Worm (Caenorhabditis elegans) whole organism, young adult: ENCODE measurements around the gene pkc-1.

Experiments used
- F22D6.2 ChIP-seq: sonication (generic microtip); optimal IDR thresholded peaks from 2 replicates; lab custom pipeline; 2016; ENCODE audit warnings: mild to moderate bottlenecking, missing genetic modification characterization, missing compliant biosample characterization
- F33H1.4 ChIP-seq: fragments of 200-800 bp; sonication (Bioruptor generic); IDR thresholded peaks from 2 replicates; pipeline ENCODE4 v1.3.6; 2022; ENCODE audit warnings: missing genetic modification reagents, missing genetic modification characterization, missing compliant biosample characterization
- F37B4.10 ChIP-seq: fragments of 200-800 bp; sonication (Bioruptor generic); IDR thresholded peaks from 2 replicates; pipeline ENCODE4 v1.3.6; 2022; ENCODE audit warnings: missing genetic modification characterization, missing compliant biosample characterization
- K11D2.4 ChIP-seq: fragments of 200-800 bp; sonication (Bioruptor generic); IDR thresholded peaks from 2 replicates; pipeline ENCODE4 v1.3.6; 2022; ENCODE audit warnings: missing genetic modification reagents, missing genetic modification characterization, missing compliant biosample characterization
- K12H6.12 ChIP-seq: fragments of 200-800 bp; sonication (Bioruptor generic); optimal IDR thresholded peaks from 2 replicates; lab custom pipeline; 2018; ENCODE audit warnings: mild to moderate bottlenecking, missing genetic modification characterization, missing compliant biosample characterization
- Y53F4B.3 ChIP-seq: fragments of 200-800 bp; sonication (Bioruptor generic); IDR thresholded peaks from 2 replicates; pipeline ENCODE4 v1.3.6; 2022; ENCODE audit warnings: missing genetic modification reagents, missing genetic modification characterization, missing compliant biosample characterization
- Y53G8AR.9 ChIP-seq: fragments of 200-800 bp; sonication (Bioruptor generic); conservative IDR thresholded peaks from 2 replicates; pipeline ENCODE4 v1.3.6; 2022; ENCODE audit warnings: missing genetic modification reagents, missing genetic modification characterization, missing compliant biosample characterization
- ZK185.1 ChIP-seq: sonication (generic microtip); optimal IDR thresholded peaks from 2 replicates; lab custom pipeline; 2016; ENCODE audit warnings: mild to moderate bottlenecking, missing genetic modification characterization, missing compliant biosample characterization; ENCODE audit not compliant: poor library complexity, severe bottlenecking
- attf-3 ChIP-seq: fragments of 200-800 bp; sonication (Bioruptor generic); conservative IDR thresholded peaks from 2 replicates; pipeline ENCODE4 v1.3.6; 2022; ENCODE audit warnings: missing genetic modification reagents, missing genetic modification characterization, missing compliant biosample characterization
- attf-5 ChIP-seq: fragments of 200-800 bp; sonication (Bioruptor generic); optimal IDR thresholded peaks from 2 replicates; lab custom pipeline; 2018; ENCODE audit warnings: mild to moderate bottlenecking, missing genetic modification characterization, missing compliant biosample characterization
- attf-6 ChIP-seq: fragments of 200-800 bp; sonication (Bioruptor generic); IDR thresholded peaks from 2 replicates; pipeline ENCODE4 v1.3.6; 2022; ENCODE audit warnings: missing genetic modification reagents, missing genetic modification characterization, missing compliant biosample characterization
- bed-1 ChIP-seq: fragments of 200-800 bp; sonication (Bioruptor generic); IDR thresholded peaks from 2 replicates; pipeline ENCODE4 v1.3.6; 2022; ENCODE audit warnings: missing genetic modification reagents, missing genetic modification characterization, missing compliant biosample characterization
- bed-2 ChIP-seq: fragments of 200-800 bp; sonication (Bioruptor generic); IDR thresholded peaks from 2 replicates; pipeline ENCODE4 v1.3.6; 2022; ENCODE audit warnings: missing genetic modification reagents, missing genetic modification characterization, missing compliant biosample characterization
- cebp-1 ChIP-seq, 2 experiments: fragments of 200-800 bp in 1 of 2; sonication (Bioruptor generic) in 1 of 2; sonication (generic microtip) in 1 of 2; IDR thresholded peaks in 1 of 2; optimal IDR thresholded peaks in 1 of 2; 2 replicates each; pipeline versions ENCODE4 v1.3.6 to Lab custom; 2017 to 2022; ENCODE audit warnings: missing compliant biosample characterization in 2 of 2, missing genetic modification characterization in 2 of 2, mild to moderate bottlenecking in 1 of 2, missing genetic modification reagents in 1 of 2, moderate library complexity in 1 of 2
- ceh-27 ChIP-seq: fragments of 200-800 bp; sonication (Bioruptor generic); optimal IDR thresholded peaks from 2 replicates; lab custom pipeline; 2018; ENCODE audit warnings: mild to moderate bottlenecking, missing genetic modification characterization, moderate library complexity, missing compliant biosample characterization
- dox-1 ChIP-seq: fragments of 200-800 bp; sonication (Bioruptor generic); IDR thresholded peaks from 2 replicates; pipeline ENCODE4 v1.3.6; 2022; ENCODE audit warnings: missing genetic modification reagents, missing genetic modification characterization, missing compliant biosample characterization
- dpff-1 ChIP-seq: sonication (generic microtip); optimal IDR thresholded peaks from 2 replicates; lab custom pipeline; 2017; ENCODE audit warnings: mild to moderate bottlenecking, missing genetic modification characterization, missing compliant biosample characterization
- efl-1 ChIP-seq: fragments of 150-350 bp; optimal IDR thresholded peaks from 2 replicates; lab custom pipeline; 2014; ENCODE audit warnings: missing biosample characterization, missing genetic modification reagents, missing genetic modification characterization
- egrh-3 ChIP-seq: fragments of 200-800 bp; sonication (Bioruptor generic); IDR thresholded peaks from 2 replicates; pipeline ENCODE4 v1.3.6; 2022; ENCODE audit warnings: missing genetic modification reagents, missing genetic modification characterization, missing compliant biosample characterization
- fkh-3 ChIP-seq: sonication (generic microtip); optimal IDR thresholded peaks from 2 replicates; lab custom pipeline; 2016; ENCODE audit warnings: mild to moderate bottlenecking, missing genetic modification characterization, missing compliant biosample characterization
- him-1 ChIP-seq: sonication (generic microtip); optimal IDR thresholded peaks from 2 replicates; lab custom pipeline; 2016; ENCODE audit warnings: missing genotype, missing genetic modification reagents, missing genetic modification characterization, missing compliant biosample characterization
- hmg-1.2 ChIP-seq: fragments of 200-800 bp; sonication (Bioruptor generic); IDR thresholded peaks from 2 replicates; pipeline ENCODE4 v1.3.6; 2022; ENCODE audit warnings: missing genetic modification reagents, missing genetic modification characterization, missing compliant biosample characterization
- lin-26 ChIP-seq: fragments of 200-800 bp; sonication (Bioruptor generic); IDR thresholded peaks from 2 replicates; pipeline ENCODE4 v1.3.6; 2022; ENCODE audit warnings: missing genetic modification reagents, missing genetic modification characterization, missing compliant biosample characterization
- madf-10 ChIP-seq: sonication (generic microtip); optimal IDR thresholded peaks from 2 replicates; lab custom pipeline; 2016; ENCODE audit warnings: mild to moderate bottlenecking, missing genetic modification characterization, missing compliant biosample characterization
- madf-3 ChIP-seq: fragments of 200-800 bp; sonication (Bioruptor generic); IDR thresholded peaks from 2 replicates; pipeline ENCODE4 v1.3.6; 2022; ENCODE audit warnings: missing genetic modification reagents, missing genetic modification characterization, missing compliant biosample characterization
- madf-6 ChIP-seq: fragments of 200-800 bp; sonication (Bioruptor generic); IDR thresholded peaks from 2 replicates; pipeline ENCODE4 v1.3.6; 2022; ENCODE audit warnings: missing genetic modification reagents, missing genetic modification characterization, missing compliant biosample characterization
- mel-28 ChIP-seq: sonication (generic microtip); optimal IDR thresholded peaks from 2 replicates; lab custom pipeline; 2016; ENCODE audit warnings: borderline replicate concordance, mild to moderate bottlenecking, missing genetic modification characterization, missing compliant biosample characterization
- rcor-1 ChIP-seq: fragments of 200-800 bp; sonication (Bioruptor generic); IDR thresholded peaks from 2 replicates; pipeline ENCODE4 v1.3.6; 2022; ENCODE audit warnings: missing genetic modification reagents, missing genetic modification characterization, missing compliant biosample characterization
- repo-1 ChIP-seq: sonication (generic microtip); optimal IDR thresholded peaks from 2 replicates; lab custom pipeline; 2017; ENCODE audit warnings: mild to moderate bottlenecking, missing genetic modification characterization, missing compliant biosample characterization
- snpc-3.4 ChIP-seq: sonication (generic microtip); optimal IDR thresholded peaks from 2 replicates; lab custom pipeline; 2017; ENCODE audit warnings: missing genetic modification characterization, mild to moderate bottlenecking, missing compliant biosample characterization, antibody characterized with exemption, moderate library complexity, missing genotype, missing genetic modification reagents
- somi-1 ChIP-seq: fragments of 200-800 bp; sonication (Bioruptor generic); optimal IDR thresholded peaks from 2 replicates; lab custom pipeline; 2018; ENCODE audit warnings: mild to moderate bottlenecking, missing genetic modification characterization, missing compliant biosample characterization
- sptf-2 ChIP-seq: fragments of 200-800 bp; sonication (Bioruptor generic); optimal IDR thresholded peaks from 2 replicates; lab custom pipeline; 2018; ENCODE audit warnings: mild to moderate bottlenecking, missing genetic modification characterization, missing compliant biosample characterization
- tbx-9 ChIP-seq: sonication (generic microtip); optimal IDR thresholded peaks from 2 replicates; lab custom pipeline; 2016; ENCODE audit warnings: borderline replicate concordance, missing genetic modification characterization, inconsistent platforms, missing compliant biosample characterization
- unc-62 ChIP-seq: fragments of 150-350 bp; optimal IDR thresholded peaks from 2 replicates; lab custom pipeline; 2014; ENCODE audit warnings: missing biosample characterization, missing genetic modification reagents, missing genetic modification characterization
- xnd-1 ChIP-seq: sonication (generic microtip); optimal IDR thresholded peaks from 2 replicates; lab custom pipeline; 2016; ENCODE audit warnings: missing genotype, missing genetic modification reagents, missing genetic modification characterization, missing compliant biosample characterization
- zfh-2 ChIP-seq: fragments of 200-800 bp; sonication (Bioruptor generic); conservative IDR thresholded peaks from 2 replicates; pipeline ENCODE4 v1.3.6; 2022; ENCODE audit warnings: missing genetic modification reagents, missing genetic modification characterization, missing compliant biosample characterization
- ztf-18 ChIP-seq: sonication (generic microtip); optimal IDR thresholded peaks from 2 replicates; lab custom pipeline; 2016; ENCODE audit warnings: missing genotype, mild to moderate bottlenecking, missing genetic modification characterization, missing compliant biosample characterization
- ztf-25 ChIP-seq: fragments of 200-800 bp; sonication (Bioruptor generic); IDR thresholded peaks from 2 replicates; pipeline ENCODE4 v1.3.6; 2022; ENCODE audit warnings: missing genetic modification reagents, missing genetic modification characterization, missing compliant biosample characterization

Gene pkc-1

DNA sequence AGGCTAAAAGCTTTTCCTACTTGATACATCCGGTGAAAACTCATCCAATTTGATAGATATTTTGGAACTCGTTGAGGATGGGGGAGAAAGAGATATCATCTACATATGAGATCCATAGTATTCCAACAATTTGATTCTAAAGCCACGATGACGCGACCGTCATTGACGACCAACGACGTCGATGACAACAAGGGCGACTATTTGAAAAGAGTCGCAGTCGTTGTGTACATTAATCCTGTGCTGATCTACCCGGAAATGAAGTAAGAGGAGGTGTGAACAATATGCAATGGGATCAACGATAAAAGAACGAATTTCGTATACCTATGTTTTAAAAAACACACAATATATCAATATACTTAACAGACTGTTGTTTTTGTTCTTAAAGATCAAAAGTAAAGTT, 3.8 kb downstream of the pkc-1 start:
- TF ChIP-seq efl-1 (GFP tag; lab: Kevin White, UChicago) (no peak), dox-1 (GFP tag; lab: Robert Waterston, UW) (no peak), ztf-18 (no peak), him-1 (tag; lab: Kevin White, UChicago) (no peak), bed-2 (GFP tag; lab: Robert Waterston, UW) (no peak), ztf-25 (GFP tag; lab: Robert Waterston, UW) (no peak), tbx-9 (tag; lab: Kevin White, UChicago) (no peak), unc-62 (GFP tag; lab: Kevin White, UChicago) (no peak), somi-1 (GFP tag; lab: Kevin White, UChicago) (no peak), madf-3 (no peak), repo-1 (tag; lab: Kevin White, UChicago) (no peak), mel-28 (no peak), fkh-3 (tag; lab: Kevin White, UChicago) (no peak), F22D6.2 (tag; lab: Kevin White, UChicago) (no peak), lin-26 (GFP tag; lab: Robert Waterston, UW) (no peak), snpc-3.4 (tag; lab: Kevin White, UChicago) (no peak), madf-10 (tag; lab: Kevin White, UChicago) (no peak), attf-6 (GFP tag; lab: Robert Waterston, UW) (no peak), sptf-2 (no peak), attf-3 (GFP tag; lab: Robert Waterston, UW) (no peak)

DNA sequence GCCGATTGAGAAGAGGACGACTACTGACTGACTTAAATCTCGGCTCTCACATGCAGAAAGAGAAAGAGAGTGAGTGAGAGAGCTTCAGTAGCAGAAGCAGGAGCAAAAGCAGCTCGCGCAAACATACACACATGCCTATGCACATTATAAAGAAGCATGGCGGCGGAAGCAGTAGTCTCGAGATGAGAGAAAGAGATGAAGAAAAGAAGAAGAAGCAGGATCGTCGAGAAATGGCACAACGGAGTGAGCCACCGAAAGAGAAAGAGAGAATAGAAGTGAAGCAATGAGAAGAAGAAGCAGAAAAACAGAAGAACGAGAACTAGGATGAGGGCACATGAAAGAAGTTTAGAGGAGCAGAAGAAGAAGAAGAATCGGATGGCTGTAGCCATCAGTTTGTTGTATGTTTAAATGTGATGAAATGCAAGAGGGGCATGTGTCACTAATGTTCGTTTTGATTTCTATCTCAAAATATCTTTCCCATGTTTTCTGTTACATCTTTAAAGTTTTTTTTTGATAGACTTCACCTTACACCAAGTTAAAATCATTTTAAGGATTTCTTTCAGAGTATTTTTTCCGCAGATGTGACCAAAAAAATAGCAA, 5.0 kb downstream of the pkc-1 start:
- TF ChIP-seq rcor-1 (0 out of 2 replicates have a peak, but pooled peaks have one; percentile 7), K11D2.4 (GFP tag; lab: Robert Waterston, UW) (no peak), Y53G8AR.9 (GFP tag; lab: Robert Waterston, UW) (no peak), F33H1.4 (GFP tag; lab: Robert Waterston, UW) (no peak), F37B4.10 (GFP tag; lab: Robert Waterston, UW) (no peak), madf-6 (GFP tag; lab: Robert Waterston, UW) (no peak), egrh-3 (GFP tag; lab: Robert Waterston, UW) (0 out of 2 replicates have a peak, but pooled peaks have one; percentile 20), xnd-1 (tag; lab: Kevin White, UChicago) (no peak), cebp-1 (GFP tag; IDR thresholded peaks at IDR 0.05; lab: Robert Waterston, UW) (no peak), cebp-1 (tag; optimal IDR thresholded peaks at IDR 0.05; lab: Kevin White, UChicago) (peak; percentile 54), attf-5 (GFP tag; lab: Kevin White, UChicago) (peak; percentile 30), ZK185.1 (tag; lab: Kevin White, UChicago) (no peak), ceh-27 (peak; percentile 12), attf-3 (GFP tag; lab: Robert Waterston, UW) (no peak), zfh-2 (peak; percentile 74), hmg-1.2 (GFP tag; lab: Robert Waterston, UW) (peak; percentile 26; the same call in 1 of the 2 replicates), dpff-1 (tag; lab: Kevin White, UChicago) (no peak), bed-1 (GFP tag; lab: Robert Waterston, UW) (no peak), madf-3 (no peak), Y53F4B.3 (GFP tag; lab: Robert Waterston, UW) (no peak), K12H6.12 (tag; lab: Kevin White, UChicago) (peak; percentile 66)
